Fruit fly (Drosophila melanogaster) whole organism, larva: ENCODE results near the gene CG42577.

Experiments
- noc ChIP-seq: fragments of 200-800 bp; sonication (Bioruptor generic); optimal IDR thresholded peaks from 3 replicates; lab custom pipeline; 2019; ENCODE audit warnings: missing biosample characterization, mild to moderate bottlenecking, missing genetic modification characterization, moderate library complexity

CG42577 gene

dm6 chrX:20251586-20252160 lies 7.4 kb upstream of the CG42577 start:
- no peak for TF ChIP-seq noc (tag; lab: Kevin White, UChicago)

dm6 chrX:20255977-20256376 lies 3.1 kb upstream of the CG42577 start:
- no peak for TF ChIP-seq noc (tag; lab: Kevin White, UChicago)

- TF ChIP-seq noc (tag; lab: Kevin White, UChicago): no peak
These were observed 2.0 kb upstream of the CG42577 start, which contains the start of gene CG17065 for dm6 chrX:20256849-20257590. CG17065 (minus strand) TSS chrX:20257199.

DNA sequence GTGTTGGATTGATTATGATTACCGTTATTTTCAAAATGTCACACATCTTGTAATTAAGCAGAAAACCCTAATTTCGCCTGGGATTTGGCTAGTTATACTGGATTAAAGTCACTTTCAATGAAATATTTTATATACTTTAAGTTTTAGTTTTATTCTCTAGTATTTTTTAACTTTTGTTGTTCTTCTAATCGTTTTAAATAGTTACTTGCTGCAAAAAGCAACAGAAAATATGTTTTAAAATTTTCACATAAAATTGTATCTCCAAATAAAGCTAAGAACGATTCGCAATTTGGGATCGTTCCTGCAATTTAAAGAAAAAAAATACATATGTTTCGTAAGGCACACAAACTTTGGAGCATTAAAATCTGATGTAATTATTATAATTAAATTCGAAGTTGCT lies 10.6 kb downstream of the CG42577 start, which contains the start of gene Inx6:
Gene Inx6 (minus strand): TSS at position 101 of the 400 bp plus-strand sequence.
- no peak for TF ChIP-seq noc (tag; lab: Kevin White, UChicago)
